Worm (Caenorhabditis elegans) whole organism, L3 larva: ENCODE data around the gene srf-3.

Experiments used
- elt-1 ChIP-seq: fragments of 150-350 bp; optimal IDR thresholded peaks from 2 replicates; lab custom pipeline; 2014; ENCODE audit warnings: missing biosample characterization, missing genetic modification characterization
- mdl-1 ChIP-seq: fragments of 150-350 bp; optimal IDR thresholded peaks from 2 replicates; lab custom pipeline; 2014; ENCODE audit warnings: missing biosample characterization, missing genetic modification characterization
- nhr-237 ChIP-seq: fragments of 150-350 bp; optimal IDR thresholded peaks from 2 replicates; lab custom pipeline; 2014; ENCODE audit warnings: missing biosample characterization, missing genetic modification characterization
- pqm-1 ChIP-seq: fragments of 150-350 bp; optimal IDR thresholded peaks from 2 replicates; lab custom pipeline; 2017; ENCODE audit warnings: missing biosample characterization, missing genetic modification characterization, inconsistent platforms
- unc-62 ChIP-seq: fragments of 150-350 bp; sonication (generic microtip); optimal IDR thresholded peaks from 4 replicates; lab custom pipeline; 2014; ENCODE audit warnings: missing biosample characterization, missing genetic modification reagents, missing genetic modification characterization

DNA sequence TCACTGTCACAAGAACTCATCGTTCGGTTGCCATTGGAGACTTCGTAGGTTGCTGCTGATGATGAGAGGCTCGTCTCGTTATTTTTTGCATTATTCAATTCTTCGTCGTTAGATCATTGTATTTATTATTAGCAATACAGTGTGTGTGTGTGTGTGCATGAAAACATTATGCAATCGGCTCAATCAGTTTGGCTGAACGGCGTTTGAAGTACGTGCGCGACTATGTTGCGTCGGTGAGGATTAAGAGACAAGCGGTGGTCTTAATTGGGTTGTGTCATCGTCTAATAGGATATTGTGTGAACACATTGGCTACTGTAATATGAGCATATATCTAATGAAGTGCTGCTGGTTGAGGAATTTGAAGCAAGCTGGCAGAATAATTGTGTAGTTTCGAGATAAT is 35.5 kb upstream of the srf-3 start:
- TF ChIP-seq unc-62 (no peak), nhr-237 (tag; lab: Kevin White, UChicago) (no peak), pqm-1 (tag; lab: Kevin White, UChicago) (no peak), elt-1 (tag; lab: Kevin White, UChicago) (no peak), mdl-1 (tag; lab: Kevin White, UChicago) (no peak)
